Fruit fly (Drosophila melanogaster): ENCODE measurements around the gene Tim17b1.

The Tim17b1 gene

dm6 chr3R:5331764-5332405, 31.9 kb downstream of the Tim17b1 start (continued):
- TF ChIP-seq CG7368 (GFP tag; optimal IDR thresholded peaks at IDR 0.05) (peak; percentile 38), lz (GFP tag; optimal IDR thresholded peaks at IDR 0.05) (peak; percentile 49), CG34406 (GFP tag; optimal IDR thresholded peaks at IDR 0.05) (peak; percentile 43), CG6808 (GFP tag; optimal IDR thresholded peaks at IDR 0.05) (peak; percentile 50), CG11294 (GFP tag; IDR thresholded peaks at IDR 0.05) (no peak), CG6276 (GFP tag; optimal IDR thresholded peaks at IDR 0.05) (no peak), fd85E (GFP tag; optimal IDR thresholded peaks at IDR 0.05) (no peak), Eip93F (GFP tag; optimal IDR thresholded peaks at IDR 0.05) (no peak), CG31627 (GFP tag; optimal IDR thresholded peaks at IDR 0.05) (peak; percentile 51), Hr39 (GFP tag; optimal IDR thresholded peaks at IDR 0.05) (peak; percentile 39), Smox (GFP tag; optimal IDR thresholded peaks at IDR 0.05) (peak; percentile 59), CG4318 (GFP tag; optimal IDR thresholded peaks at IDR 0.05) (no peak), Eip75B (GFP tag; optimal IDR thresholded peaks at IDR 0.05) (peak; percentile 65), Ets96B (tag; optimal IDR thresholded peaks at IDR 0.05) (peak; percentile 72), Hr4 (GFP tag; optimal IDR thresholded peaks at IDR 0.05) (no peak), OdsH (GFP tag; optimal IDR thresholded peaks at IDR 0.05) (peak; percentile 60), achi (GFP tag; optimal IDR thresholded peaks at IDR 0.05) (peak; percentile 41)

DNA sequence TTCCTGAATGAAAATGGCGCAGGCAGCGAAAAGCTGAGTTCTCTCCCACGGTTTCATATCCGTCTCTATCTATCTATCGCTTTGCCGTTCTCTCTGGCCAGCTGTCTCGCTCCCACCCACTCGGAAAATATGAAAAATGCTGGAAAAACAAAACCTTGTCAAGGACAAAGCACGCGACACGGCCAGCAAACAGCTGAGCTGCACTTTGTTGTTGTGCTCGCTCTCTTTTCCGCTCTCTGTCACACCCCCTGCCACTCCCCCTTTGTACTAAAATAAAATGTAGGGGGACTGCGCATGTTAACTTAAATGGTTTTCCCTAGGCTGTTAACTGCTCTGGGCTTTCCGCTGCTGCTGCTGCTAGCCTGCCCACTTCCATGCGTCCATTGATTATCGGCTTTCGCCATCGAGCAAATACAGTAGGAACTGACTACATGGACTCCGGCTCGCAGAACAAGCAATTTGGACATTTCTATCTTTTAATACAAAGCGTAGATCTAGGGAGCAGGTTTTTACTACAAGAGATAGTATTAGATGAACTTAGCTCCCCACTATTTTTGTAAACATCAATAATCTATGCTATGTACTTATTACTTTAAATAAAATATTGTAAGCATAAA, 46.9 kb downstream of the Tim17b1 start:
- TF ChIP-seq vri (GFP tag; optimal IDR thresholded peaks at IDR 0.05) (no peak), Sox15 (GFP tag; optimal IDR thresholded peaks at IDR 0.05) (no peak), esn (GFP tag; optimal IDR thresholded peaks at IDR 0.05) (no peak), Sox14 (GFP tag; optimal IDR thresholded peaks at IDR 0.05) (no peak), Eip75B (GFP tag; optimal IDR thresholded peaks at IDR 0.05) (no peak), CG11294 (GFP tag; IDR thresholded peaks at IDR 0.05) (no peak), CG34406 (GFP tag; optimal IDR thresholded peaks at IDR 0.05) (no peak), CG6808 (GFP tag; optimal IDR thresholded peaks at IDR 0.05) (no peak), CG4318 (GFP tag; optimal IDR thresholded peaks at IDR 0.05) (no peak), CG9139 (GFP tag; optimal IDR thresholded peaks at IDR 0.05) (no peak), acj6 (GFP tag; optimal IDR thresholded peaks at IDR 0.05) (no peak), CG16779 (tag; optimal IDR thresholded peaks at IDR 0.05) (no peak), Smox (GFP tag; optimal IDR thresholded peaks at IDR 0.05) (no peak), CG32006 (GFP tag; optimal IDR thresholded peaks at IDR 0.05) (no peak), Met (GFP tag; optimal IDR thresholded peaks at IDR 0.05) (no peak), spab (GFP tag; optimal IDR thresholded peaks at IDR 0.05) (no peak), Gug (GFP tag; IDR thresholded peaks at IDR 0.05) (no peak)

- no peak for TF ChIP-seq CG32006 (GFP tag; optimal IDR thresholded peaks at IDR 0.05)
- TF ChIP-seq CG6163 (GFP tag; IDR thresholded peaks at IDR 0.05), result 0 out of 3 replicates have a peak, but pooled peaks have one; percentile 28
Observed at dm6 chr3R:5350393-5350972, 50.5 kb downstream of the Tim17b1 start, which contains the start of gene mtd. TSS of gene mtd (minus strand) at chr3R:5350443.
